Worm (Caenorhabditis elegans): Measurements from ENCODE around the gene rpoa-12.

DNA sequence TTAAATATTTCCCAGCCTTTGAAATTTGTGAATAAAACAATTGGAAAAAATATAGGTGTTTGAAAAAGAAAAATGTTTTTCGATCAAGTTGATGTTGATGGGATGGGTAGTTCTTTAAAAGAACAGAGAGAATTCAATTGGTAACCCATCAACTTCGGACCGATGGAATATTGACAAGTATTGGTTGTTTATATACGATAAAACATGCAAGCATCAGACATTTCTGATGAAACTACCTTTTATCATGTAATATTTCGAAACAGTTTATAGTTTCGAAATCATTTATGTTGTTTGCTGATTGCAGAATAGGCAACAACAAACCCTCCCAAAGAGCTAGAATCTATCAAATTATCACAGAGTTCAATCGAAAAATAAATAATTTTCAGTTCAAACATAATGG, 13.2 kb downstream of the rpoa-12 start:
- TF ChIP-seq F13H6.1 (tag; optimal IDR thresholded peaks at IDR 0.05) (no peak), unc-62 (GFP tag; optimal IDR thresholded peaks at IDR 0.05) (no peak), ztf-1 (GFP tag; conservative IDR thresholded peaks at IDR 0.05) (no peak), mdl-1 (tag; optimal IDR thresholded peaks at IDR 0.05) (no peak), ceh-82 (tag; optimal IDR thresholded peaks at IDR 0.05) (no peak), ztf-4 (tag; optimal IDR thresholded peaks at IDR 0.05) (no peak), nhr-10 (tag; optimal IDR thresholded peaks at IDR 0.05) (no peak), C34F6.9 (tag; optimal IDR thresholded peaks at IDR 0.05) (no peak), nhr-25 (tag; optimal IDR thresholded peaks at IDR 0.05) (no peak)

Data from whole organism, L2 larva.